Worm (Caenorhabditis elegans) whole organism, L4 larva: Measurements from ENCODE around the gene F23D12.2.
A peak's percentile ranks its signal among the peaks of the same experiment; 100 is the strongest.

ENCODE experiments used
- F49E8.2 ChIP-seq: sonication (generic microtip); optimal IDR thresholded peaks from 2 replicates; lab custom pipeline; 2016; ENCODE audit warnings: missing compliant biosample characterization, mild to moderate bottlenecking, missing genetic modification characterization, borderline replicate concordance
- R02D3.7 ChIP-seq: fragments of 150-350 bp; sonication (generic microtip); optimal IDR thresholded peaks from 3 replicates; lab custom pipeline; 2014; ENCODE audit warnings: missing biosample characterization, missing genetic modification characterization
- T26A8.4 ChIP-seq: fragments of 200-800 bp; sonication (Bioruptor generic); IDR thresholded peaks from 2 replicates; pipeline ENCODE4 v1.3.6; 2022; ENCODE audit warnings: missing genetic modification characterization, missing compliant biosample characterization
- Y48G9A.11 ChIP-seq: fragments of 200-800 bp; sonication (Bioruptor generic); IDR thresholded peaks from 2 replicates; pipeline ENCODE4 v1.3.6; 2022; ENCODE audit warnings: missing genetic modification reagents, missing genetic modification characterization, missing compliant biosample characterization
- ama-1 ChIP-seq: fragments of 150-350 bp; optimal IDR thresholded peaks from 2 replicates; lab custom pipeline; 2014; ENCODE audit warnings: inconsistent platforms, mixed read lengths
- arid-1 ChIP-seq: fragments of 200-800 bp; sonication (Bioruptor generic); conservative IDR thresholded peaks from 2 replicates; pipeline ENCODE4 v1.3.6; 2022; ENCODE audit warnings: missing genetic modification reagents, missing genetic modification characterization, missing compliant biosample characterization
- ceh-28 ChIP-seq: fragments of 150-350 bp; optimal IDR thresholded peaks from 2 replicates; lab custom pipeline; 2014; ENCODE audit warnings: missing biosample characterization, missing genetic modification reagents, missing genetic modification characterization
- ceh-62 ChIP-seq: sonication (generic microtip); optimal IDR thresholded peaks from 2 replicates; lab custom pipeline; 2017; ENCODE audit warnings: missing biosample characterization, missing genetic modification characterization
- ctbp-1 ChIP-seq: fragments of 200-800 bp; sonication (Bioruptor generic); IDR thresholded peaks from 2 replicates; pipeline ENCODE4 v1.3.6; 2022; ENCODE audit warnings: missing genetic modification reagents, missing genetic modification characterization, missing compliant biosample characterization
- daf-16 ChIP-seq, 3 experiments: sonication (generic microtip); optimal IDR thresholded peaks; 2 replicates each; lab custom pipeline; 2016 to 2017; ENCODE audit warnings: missing genetic modification characterization in 3 of 3, missing genetic modification reagents in 3 of 3, mild to moderate bottlenecking in 2 of 3, missing compliant biosample characterization in 2 of 3, missing biosample characterization in 1 of 3, moderate library complexity in 1 of 3
- daf-8 ChIP-seq: fragments of 200-800 bp; sonication (Bioruptor generic); IDR thresholded peaks from 2 replicates; pipeline ENCODE4 v1.3.6; 2022; ENCODE audit warnings: missing genetic modification characterization, missing compliant biosample characterization
- dmd-6 ChIP-seq: fragments of 200-800 bp; sonication (Bioruptor generic); IDR thresholded peaks from 2 replicates; pipeline ENCODE4 v1.3.6; 2022; ENCODE audit warnings: missing genetic modification reagents, missing genetic modification characterization, missing compliant biosample characterization
- duxl-1 ChIP-seq: sonication (generic microtip); optimal IDR thresholded peaks from 2 replicates; lab custom pipeline; 2016; ENCODE audit warnings: mild to moderate bottlenecking, missing genetic modification characterization, moderate library complexity, missing compliant biosample characterization; ENCODE audit not compliant: poor library complexity
- dve-1 ChIP-seq: sonication (generic microtip); optimal IDR thresholded peaks from 2 replicates; lab custom pipeline; 2017; ENCODE audit warnings: antibody characterized with exemption, mild to moderate bottlenecking, missing genetic modification characterization, missing compliant biosample characterization; ENCODE audit not compliant: insufficient read depth
- egl-43 ChIP-seq: fragments of 200-800 bp; sonication (Bioruptor generic); IDR thresholded peaks from 2 replicates; pipeline ENCODE4 v1.3.6; 2022; ENCODE audit warnings: missing genetic modification reagents, missing genetic modification characterization, missing compliant biosample characterization
- fkh-10 ChIP-seq: fragments of 150-350 bp; optimal IDR thresholded peaks from 2 replicates; lab custom pipeline; 2014; ENCODE audit warnings: missing biosample characterization, missing genetic modification reagents, missing genetic modification characterization
- fos-1 ChIP-seq: fragments of 150-350 bp; optimal IDR thresholded peaks from 2 replicates; lab custom pipeline; 2014; ENCODE audit warnings: missing biosample characterization, missing genetic modification characterization
- gei-8 ChIP-seq: fragments of 200-800 bp; sonication (Bioruptor generic); optimal IDR thresholded peaks from 2 replicates; lab custom pipeline; 2018; ENCODE audit warnings: mild to moderate bottlenecking, missing genetic modification characterization, missing compliant biosample characterization
- hif-1 ChIP-seq, 2 experiments: sonication (generic microtip); optimal IDR thresholded peaks; 2 replicates each; lab custom pipeline; 2016 to 2017; ENCODE audit warnings: missing compliant biosample characterization in 2 of 2, missing genetic modification characterization in 2 of 2, missing genetic modification reagents in 2 of 2, missing genotype in 2 of 2, mild to moderate bottlenecking in 1 of 2
- hlh-11 ChIP-seq: fragments of 200-800 bp; sonication (Bioruptor generic); optimal IDR thresholded peaks from 2 replicates; lab custom pipeline; 2018; ENCODE audit warnings: mild to moderate bottlenecking, missing genetic modification characterization, missing compliant biosample characterization
- hmg-1.1 ChIP-seq: fragments of 200-800 bp; sonication (Bioruptor generic); IDR thresholded peaks from 2 replicates; pipeline ENCODE4 v1.3.6; 2022; ENCODE audit warnings: missing genetic modification reagents, missing genetic modification characterization, missing compliant biosample characterization
- jun-1 ChIP-seq: fragments of 150-350 bp; optimal IDR thresholded peaks from 2 replicates; lab custom pipeline; 2014; ENCODE audit warnings: missing biosample characterization, missing genetic modification reagents, missing genetic modification characterization
- lim-7 ChIP-seq: fragments of 200-800 bp; sonication (Bioruptor generic); IDR thresholded peaks from 2 replicates; pipeline ENCODE4 v1.3.6; 2022; ENCODE audit warnings: missing genetic modification characterization, missing compliant biosample characterization
- lin-1 ChIP-seq: fragments of 200-800 bp; sonication (Bioruptor generic); IDR thresholded peaks from 2 replicates; pipeline ENCODE4 v1.3.6; 2022; ENCODE audit warnings: missing genetic modification reagents, missing genetic modification characterization, missing compliant biosample characterization
- lin-29 ChIP-seq: fragments of 200-800 bp; sonication (Bioruptor generic); IDR thresholded peaks from 2 replicates; pipeline ENCODE4 v1.3.6; 2022; ENCODE audit warnings: missing genetic modification reagents, missing genetic modification characterization, missing compliant biosample characterization
- lin-38 ChIP-seq: fragments of 200-800 bp; sonication (Bioruptor generic); IDR thresholded peaks from 2 replicates; pipeline ENCODE4 v1.3.6; 2022; ENCODE audit warnings: missing genetic modification reagents, missing genetic modification characterization, missing compliant biosample characterization
- lsy-2 ChIP-seq, 2 experiments: fragments of 150-350 bp in 1 of 2; sonication (generic microtip) in 1 of 2; optimal IDR thresholded peaks; 2 replicates each; lab custom pipeline; 2014 to 2017; ENCODE audit warnings: missing biosample characterization in 2 of 2, missing genetic modification characterization in 2 of 2
- mdl-1 ChIP-seq, 2 experiments: fragments of 150-350 bp in 1 of 2; sonication (generic microtip) in 1 of 2; optimal IDR thresholded peaks; 2 replicates each; lab custom pipeline; 2014 to 2017; ENCODE audit warnings: missing biosample characterization in 2 of 2, missing genetic modification characterization in 2 of 2
- mdt-29 ChIP-seq: fragments of 200-800 bp; sonication (Bioruptor generic); IDR thresholded peaks from 2 replicates; pipeline ENCODE4 v1.3.6; 2022; ENCODE audit warnings: missing genetic modification reagents, missing genetic modification characterization, missing compliant biosample characterization
- mep-1 ChIP-seq: fragments of 150-350 bp; sonication (generic microtip); optimal IDR thresholded peaks from 3 replicates; lab custom pipeline; 2014; ENCODE audit warnings: missing biosample characterization, missing genetic modification characterization
- mxl-3 ChIP-seq: fragments of 200-800 bp; sonication (Bioruptor generic); optimal IDR thresholded peaks from 2 replicates; lab custom pipeline; 2018; ENCODE audit warnings: mild to moderate bottlenecking, missing genetic modification characterization, missing compliant biosample characterization
- nhr-102 ChIP-seq: sonication (generic microtip); optimal IDR thresholded peaks from 2 replicates; lab custom pipeline; 2016; ENCODE audit warnings: mild to moderate bottlenecking, missing genetic modification characterization, moderate library complexity, missing compliant biosample characterization
- nhr-11 ChIP-seq: fragments of 150-350 bp; optimal IDR thresholded peaks from 2 replicates; lab custom pipeline; 2014; ENCODE audit warnings: missing biosample characterization, missing genetic modification characterization
- nhr-237 ChIP-seq: sonication (generic microtip); optimal IDR thresholded peaks from 2 replicates; lab custom pipeline; 2017; ENCODE audit warnings: missing biosample characterization, missing genetic modification characterization
- nhr-25 ChIP-seq: sonication (generic microtip); optimal IDR thresholded peaks from 2 replicates; lab custom pipeline; 2017; ENCODE audit warnings: missing genetic modification characterization, mild to moderate bottlenecking, missing compliant biosample characterization, antibody characterized with exemption, moderate library complexity, borderline replicate concordance; ENCODE audit not compliant: insufficient read depth
- nhr-28 ChIP-seq: fragments of 150-350 bp; optimal IDR thresholded peaks from 2 replicates; lab custom pipeline; 2014; ENCODE audit warnings: missing biosample characterization, missing genetic modification characterization
- nhr-77 ChIP-seq: fragments of 150-350 bp; optimal IDR thresholded peaks from 2 replicates; lab custom pipeline; 2014; ENCODE audit warnings: missing biosample characterization, missing genetic modification characterization
- sdz-12 ChIP-seq: fragments of 200-800 bp; sonication (Bioruptor generic); optimal IDR thresholded peaks from 2 replicates; lab custom pipeline; 2018; ENCODE audit warnings: mild to moderate bottlenecking, missing genetic modification characterization, missing compliant biosample characterization
- set-16 ChIP-seq: fragments of 200-800 bp; sonication (Bioruptor generic); IDR thresholded peaks from 2 replicates; pipeline ENCODE4 v1.3.6; 2022; ENCODE audit warnings: missing genetic modification reagents, missing genetic modification characterization, missing compliant biosample characterization
- snpc-4 ChIP-seq: fragments of 150-350 bp; optimal IDR thresholded peaks from 2 replicates; lab custom pipeline; 2014; ENCODE audit warnings: missing biosample characterization, missing genetic modification characterization
- spr-3 ChIP-seq: fragments of 200-800 bp; sonication (Bioruptor generic); optimal IDR thresholded peaks from 2 replicates; lab custom pipeline; 2018; ENCODE audit warnings: mild to moderate bottlenecking, missing genetic modification characterization, missing compliant biosample characterization
- unc-62 ChIP-seq, 3 experiments: fragments of 150-350 bp in 1 of 3; sonication (generic microtip); optimal IDR thresholded peaks in 2 of 3; peaks in 1 of 3; 1 replicate in 1 of 3; 2 replicates in 2 of 3; lab custom pipeline; 2014 to 2017; ENCODE audit warnings: missing biosample characterization in 3 of 3, missing genetic modification characterization in 3 of 3, missing genetic modification reagents in 3 of 3, missing genotype in 1 of 3
- zag-1 ChIP-seq: fragments of 150-350 bp; optimal IDR thresholded peaks from 2 replicates; lab custom pipeline; 2014; ENCODE audit warnings: missing biosample characterization, missing genetic modification characterization

F23D12.2 gene

ce11 chrX:14460412-14460811, 39.0 kb upstream of the F23D12.2 start, which contains the start of gene Y66C5A.2:
Gene Y66C5A.2, plus strand, starts transcription at chrX:14460712.
- no peak for TF ChIP-seq snpc-4 (tag; lab: Kevin White, UChicago)
- no peak for TF ChIP-seq fos-1 (tag; lab: Kevin White, UChicago)
- TF ChIP-seq F49E8.2, result no peak
- TF ChIP-seq hlh-11 (tag; lab: Kevin White, UChicago), result no peak
- no peak for TF ChIP-seq ceh-28 (tag; lab: Kevin White, UChicago)
- TF ChIP-seq dmd-6, result no peak

- no peak for TF ChIP-seq hmg-1.1 (GFP tag; lab: Robert Waterston, UW)
- TF ChIP-seq daf-8 (GFP tag; lab: Robert Waterston, UW), result no peak
- TF ChIP-seq T26A8.4 (GFP tag; lab: Robert Waterston, UW), result no peak
- no peak for TF ChIP-seq nhr-237 (tag; lab: Kevin White, UChicago)
- no peak for TF ChIP-seq mdt-29 (GFP tag; lab: Robert Waterston, UW)
- no peak for TF ChIP-seq dve-1
- no peak for TF ChIP-seq lsy-2 (tag; optimal IDR thresholded peaks at IDR 0.05; lab: Kevin White, UChicago)
- TF ChIP-seq Y48G9A.11, result no peak
- TF ChIP-seq fkh-10, result no peak
- TF ChIP-seq nhr-25, result no peak
- no peak for TF ChIP-seq sdz-12 (GFP tag; lab: Kevin White, UChicago)
- no peak for TF ChIP-seq lim-7 (GFP tag; lab: Robert Waterston, UW)
- no peak for TF ChIP-seq R02D3.7 (tag; lab: Kevin White, UChicago)
- no peak for TF ChIP-seq mep-1
- TF ChIP-seq zag-1 (tag; lab: Kevin White, UChicago), result no peak
- TF ChIP-seq egl-43 (GFP tag; lab: Robert Waterston, UW), result no peak
- no peak for TF ChIP-seq lin-1 (GFP tag; lab: Robert Waterston, UW)
- no peak for TF ChIP-seq lin-38 (GFP tag; lab: Robert Waterston, UW)
Observed at ce11 chrX:14455419-14455818, 34.0 kb upstream of the F23D12.2 start, which contains the start of gene Y66C5A.1. Gene Y66C5A.1, minus strand, starts transcription at chrX:14455519.

DNA sequence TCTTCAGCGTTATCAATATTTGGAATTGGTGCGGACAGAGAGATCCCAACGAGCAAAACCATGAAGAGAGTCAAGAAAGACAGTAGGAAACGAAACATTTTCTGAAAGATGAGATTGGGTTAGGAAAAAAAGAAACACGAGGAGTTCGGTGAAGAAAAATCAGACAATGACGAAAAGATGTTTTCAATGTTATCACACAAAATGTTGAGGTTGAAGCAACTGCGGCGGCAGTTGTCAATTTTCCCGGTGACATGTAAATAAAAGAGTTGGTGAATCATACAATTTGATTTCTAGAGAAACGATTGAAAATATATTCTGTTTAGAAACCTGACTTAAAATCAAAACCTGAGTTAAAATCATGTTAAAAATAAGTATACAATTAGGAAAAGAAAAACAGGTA, 32.4 kb upstream of the F23D12.2 start, which contains the start of gene F23D12.7:
F23D12.7 (minus strand) TSS at position 101 of the 400 bp plus-strand sequence.
- TF ChIP-seq nhr-77 (tag; lab: Kevin White, UChicago) (no peak), arid-1 (GFP tag; lab: Robert Waterston, UW) (no peak), daf-16 (GFP tag; optimal IDR thresholded peaks at IDR 0.05; lab: Kevin White, UChicago) (peak in 1 of 2 experiments; percentile 26), daf-16 (tag; optimal IDR thresholded peaks at IDR 0.05; lab: Kevin White, UChicago) (no peak)
- TF ChIP-seq, all 104 proteins: peak for 1

DNA sequence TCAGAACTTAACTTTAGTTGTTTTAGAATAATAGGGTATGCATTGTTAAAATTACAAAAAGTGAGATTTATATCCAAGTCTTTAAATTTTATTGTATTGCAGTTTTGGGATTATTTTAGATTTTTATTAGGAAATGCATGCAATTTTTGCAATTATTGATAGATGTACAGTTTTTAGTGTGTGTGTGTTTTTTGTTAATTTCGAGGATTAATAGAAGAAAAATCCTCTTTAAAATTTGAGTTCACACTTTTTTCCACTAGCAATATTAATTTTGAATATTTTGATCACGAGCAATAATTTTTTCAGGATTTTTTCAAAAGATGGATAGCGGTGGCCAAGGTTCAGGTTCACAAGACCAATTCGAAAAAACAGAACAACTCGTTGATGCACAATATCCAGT, 26.5 kb upstream of the F23D12.2 start, which contains the start of gene jmjd-3.2:
jmjd-3.2 (plus strand) TSS at position 301 of the 400 bp plus-strand sequence.
- TF ChIP-seq unc-62 (GFP tag; optimal IDR thresholded peaks at IDR 0.05 in 1 of 2; lab: Kevin White, UChicago), result peak in 1 of 2 experiments; percentile 32
- no peak for TF ChIP-seq unc-62 (tag; optimal IDR thresholded peaks at IDR 0.05; lab: Kevin White, UChicago)
- TF ChIP-seq jun-1 (tag; lab: Kevin White, UChicago), result no peak
- no peak for TF ChIP-seq gei-8 (GFP tag; lab: Kevin White, UChicago)
- TF ChIP-seq lin-29 (GFP tag; lab: Robert Waterston, UW), result no peak
- TF ChIP-seq set-16, result no peak

ce11 chrX:14447498-14447897, 26.1 kb upstream of the F23D12.2 start:
- no peak for TF ChIP-seq mep-1
- TF ChIP-seq ctbp-1 (GFP tag; lab: Robert Waterston, UW), result no peak
- TF ChIP-seq mdt-29 (GFP tag; lab: Robert Waterston, UW), result no peak
- no peak for TF ChIP-seq spr-3 (GFP tag; lab: Kevin White, UChicago)
- no peak for TF ChIP-seq dmd-6
- TF ChIP-seq ama-1 (lab: Kevin White, UChicago), result no peak
- no peak for TF ChIP-seq mxl-3 (GFP tag; lab: Kevin White, UChicago)
- no peak for TF ChIP-seq duxl-1 (tag; lab: Kevin White, UChicago)
- TF ChIP-seq snpc-4 (tag; lab: Kevin White, UChicago), result no peak
- no peak for TF ChIP-seq hif-1 (tag; optimal IDR thresholded peaks at IDR 0.05; lab: Kevin White, UChicago)
- TF ChIP-seq lin-29 (GFP tag; lab: Robert Waterston, UW), result no peak
- no peak for TF ChIP-seq nhr-102 (tag; lab: Kevin White, UChicago)
- TF ChIP-seq nhr-28, result no peak
- no peak for TF ChIP-seq ceh-62 (tag; lab: Kevin White, UChicago)
- TF ChIP-seq nhr-11 (tag; lab: Kevin White, UChicago), result no peak
- TF ChIP-seq mdl-1 (tag; optimal IDR thresholded peaks at IDR 0.05; lab: Kevin White, UChicago), result no peak
